Fruit fly (Drosophila melanogaster): ENCODE results near the gene CG11779.

Gene CG11779

dm6 chr3R:19163972-19164819 is 4.5 kb upstream of the CG11779 start, which contains the start of gene sqz (continued):
- no peak for TF ChIP-seq CG16863 (GFP tag; optimal IDR thresholded peaks at IDR 0.05)
- TF ChIP-seq lola (GFP tag; optimal IDR thresholded peaks at IDR 0.05) = no peak
- peak; percentile 33 for TF ChIP-seq CG2678 (tag; optimal IDR thresholded peaks at IDR 0.05)
- TF ChIP-seq CG9817 (tag; optimal IDR thresholded peaks at IDR 0.05) = no peak
- no peak for TF ChIP-seq CG31365 (tag; optimal IDR thresholded peaks at IDR 0.05)
- TF ChIP-seq usp (GFP tag; optimal IDR thresholded peaks at IDR 0.05) = no peak
- TF ChIP-seq HmgZ (tag; optimal IDR thresholded peaks at IDR 0.05) = peak; percentile 2
- peak; percentile 49 for TF ChIP-seq CG3838 (GFP tag; optimal IDR thresholded peaks at IDR 0.05)
- no peak for TF ChIP-seq CG3407 (GFP tag; optimal IDR thresholded peaks at IDR 0.05)
- peak; percentile 12 for TF ChIP-seq CG13775 (GFP tag; optimal IDR thresholded peaks at IDR 0.05)
- peak; percentile 33 for TF ChIP-seq CG6254 (GFP tag; optimal IDR thresholded peaks at IDR 0.05)
- peak; percentile 7 for TF ChIP-seq CG12219 (GFP tag; optimal IDR thresholded peaks at IDR 0.05)
- TF ChIP-seq ind (GFP tag; optimal IDR thresholded peaks at IDR 0.05) = no peak
- no peak; the same call in 2 of the 3 replicates for TF ChIP-seq sr (GFP tag; IDR thresholded peaks at IDR 0.05)
- no peak for TF ChIP-seq pzg (GFP tag; optimal IDR thresholded peaks at IDR 0.05)
- no peak for TF ChIP-seq CG2202 (tag; optimal IDR thresholded peaks at IDR 0.05)
- TF ChIP-seq D (optimal IDR thresholded peaks at IDR 0.05) = no peak
- peak; percentile 4 for TF ChIP-seq D (GFP tag; optimal IDR thresholded peaks at IDR 0.05)
- peak; percentile 36 for TF ChIP-seq CG12071 (GFP tag; optimal IDR thresholded peaks at IDR 0.05)
- TF ChIP-seq CG6272 (GFP tag; IDR thresholded peaks at IDR 0.05) = no peak
- TF ChIP-seq Atf6 (GFP tag; IDR thresholded peaks at IDR 0.05) = peak; percentile 65
- peak; percentile 79 for TF ChIP-seq corto (GFP tag; optimal IDR thresholded peaks at IDR 0.05)
- no peak for TF ChIP-seq crc (GFP tag; optimal IDR thresholded peaks at IDR 0.05)
- no peak for TF ChIP-seq CG6791 (GFP tag; IDR thresholded peaks at IDR 0.05; ENCODE audit: partially characterized antibody)
- TF ChIP-seq CG5245 (GFP tag; optimal IDR thresholded peaks at IDR 0.05) = no peak
- no peak for TF ChIP-seq Pdp1 (GFP tag; optimal IDR thresholded peaks at IDR 0.05)
- TF ChIP-seq Hand (GFP tag; optimal IDR thresholded peaks at IDR 0.05) = no peak
- TF ChIP-seq CG43689 (GFP tag; IDR thresholded peaks at IDR 0.05) = no peak
- no peak for TF ChIP-seq pum (GFP tag; optimal IDR thresholded peaks at IDR 0.05)
- no peak for TF ChIP-seq inv (GFP tag; IDR thresholded peaks at IDR 0.05; ENCODE audit: partially characterized antibody)
- no peak for TF ChIP-seq CG30403 (GFP tag; optimal IDR thresholded peaks at IDR 0.05)
- TF ChIP-seq CG9932 (GFP tag; IDR thresholded peaks at IDR 0.05) = no peak
- TF ChIP-seq prd (optimal IDR thresholded peaks at IDR 0.05) = no peak
- TF ChIP-seq prd (GFP tag; IDR thresholded peaks at IDR 0.05) = no peak
- no peak for TF ChIP-seq nerfin-1 (tag; optimal IDR thresholded peaks at IDR 0.05)
- peak; percentile 68 for TF ChIP-seq Dll (GFP tag; IDR thresholded peaks at IDR 0.05; ENCODE audit: partially characterized antibody)
- no peak for TF ChIP-seq CG18764 (GFP tag; optimal IDR thresholded peaks at IDR 0.05)
- TF ChIP-seq gce (GFP tag; IDR thresholded peaks at IDR 0.05) = 0 out of 3 replicates have a peak, but pooled peaks have one; percentile 23
- TF ChIP-seq fd64A (GFP tag; optimal IDR thresholded peaks at IDR 0.05) = no peak
- no peak for TF ChIP-seq Oaz (GFP tag; IDR thresholded peaks at IDR 0.05)
- no peak for TF ChIP-seq CG15696 (tag; optimal IDR thresholded peaks at IDR 0.05)
- no peak for TF ChIP-seq stwl (tag; optimal IDR thresholded peaks at IDR 0.05)
- TF ChIP-seq CG10321 (GFP tag; IDR thresholded peaks at IDR 0.05) = no peak
- no peak for TF ChIP-seq CG7963 (GFP tag; IDR thresholded peaks at IDR 0.05; ENCODE audit: partially characterized antibody)
- TF ChIP-seq CG15514 (GFP tag; optimal IDR thresholded peaks at IDR 0.05) = peak; percentile 30
- TF ChIP-seq CG8388 (GFP tag; optimal IDR thresholded peaks at IDR 0.05) = no peak
- TF ChIP-seq CG17829 (tag; optimal IDR thresholded peaks at IDR 0.05) = no peak
- TF ChIP-seq Hmr (GFP tag; optimal IDR thresholded peaks at IDR 0.05) = peak; percentile 56

All from whole organism, embryonic.